Worm (Caenorhabditis elegans): ENCODE results near the gene gldi-5.
A peak's percentile ranks its signal among the peaks of the same experiment; 100 is the strongest.

ce11 chrIII:3743367-3743766 is 17.1 kb upstream of the gldi-5 start:
- TF ChIP-seq nfya-1 (tag; optimal IDR thresholded peaks at IDR 0.05), result no peak
- no peak for TF ChIP-seq sox-4 (tag; optimal IDR thresholded peaks at IDR 0.05)
- no peak for TF ChIP-seq ceh-31 (tag; optimal IDR thresholded peaks at IDR 0.05)
- no peak for TF ChIP-seq nhr-11 (tag; optimal IDR thresholded peaks at IDR 0.05)
- peak; percentile 91 for TF ChIP-seq elt-2 (tag; optimal IDR thresholded peaks at IDR 0.05)
- TF ChIP-seq pha-2 (tag; optimal IDR thresholded peaks at IDR 0.05), result no peak
- TF ChIP-seq pqm-1 (tag; optimal IDR thresholded peaks at IDR 0.05), result no peak
- no peak for TF ChIP-seq F13H6.1 (tag; optimal IDR thresholded peaks at IDR 0.05)
- no peak for TF ChIP-seq pha-4 (tag; optimal IDR thresholded peaks at IDR 0.05)
- TF ChIP-seq ref-2 (tag; optimal IDR thresholded peaks at IDR 0.05), result no peak
